Worm (Caenorhabditis elegans) whole organism, L3 larva: ENCODE data around the gene nekl-3.

Experiments used
- R02D3.7 ChIP-seq: fragments of 150-350 bp; optimal IDR thresholded peaks from 2 replicates; lab custom pipeline; 2014; ENCODE audit warnings: missing biosample characterization, missing genetic modification characterization
- ZK546.5 ChIP-seq: sonication (generic microtip); optimal IDR thresholded peaks from 2 replicates; lab custom pipeline; 2017; ENCODE audit warnings: missing biosample characterization, missing genetic modification characterization
- aly-2 ChIP-seq: fragments of 150-350 bp; optimal IDR thresholded peaks from 2 replicates; lab custom pipeline; 2014; ENCODE audit warnings: missing biosample characterization, missing genetic modification characterization
- ceh-16 ChIP-seq: sonication (generic microtip); optimal IDR thresholded peaks from 2 replicates; lab custom pipeline; 2017; ENCODE audit warnings: missing biosample characterization, missing genetic modification characterization
- ceh-28 ChIP-seq: fragments of 150-350 bp; optimal IDR thresholded peaks from 2 replicates; lab custom pipeline; 2014; ENCODE audit warnings: missing biosample characterization, missing genetic modification reagents, missing genetic modification characterization
- ceh-82 ChIP-seq: fragments of 150-350 bp; optimal IDR thresholded peaks from 2 replicates; lab custom pipeline; 2014; ENCODE audit warnings: missing biosample characterization, missing genetic modification characterization
- ceh-9 ChIP-seq: sonication (generic microtip); optimal IDR thresholded peaks from 2 replicates; lab custom pipeline; 2018; ENCODE audit warnings: missing biosample characterization, missing genetic modification characterization
- egl-27 ChIP-seq: sonication (generic microtip); optimal IDR thresholded peaks from 4 replicates; lab custom pipeline; 2017; ENCODE audit warnings: missing biosample characterization, missing genetic modification reagents, missing genetic modification characterization
- egl-5 ChIP-seq: fragments of 150-350 bp; optimal IDR thresholded peaks from 2 replicates; lab custom pipeline; 2017; ENCODE audit warnings: missing biosample characterization, missing genetic modification reagents, missing genetic modification characterization, inconsistent platforms
- elt-1 ChIP-seq: fragments of 150-350 bp; optimal IDR thresholded peaks from 2 replicates; lab custom pipeline; 2014; ENCODE audit warnings: missing biosample characterization, missing genetic modification characterization
- elt-2 ChIP-seq: sonication (generic microtip); optimal IDR thresholded peaks from 2 replicates; lab custom pipeline; 2016; ENCODE audit warnings: missing genetic modification reagents, mild to moderate bottlenecking, missing genetic modification characterization, missing compliant biosample characterization
- fkh-10 ChIP-seq: sonication (generic microtip); optimal IDR thresholded peaks from 2 replicates; lab custom pipeline; 2017; ENCODE audit warnings: missing biosample characterization, missing genetic modification reagents, missing genetic modification characterization
- fkh-2 ChIP-seq: fragments of 150-350 bp; optimal IDR thresholded peaks from 2 replicates; lab custom pipeline; 2014; ENCODE audit warnings: missing biosample characterization, missing genetic modification reagents, missing genetic modification characterization
- fos-1 ChIP-seq: fragments of 150-350 bp; optimal IDR thresholded peaks from 2 replicates; lab custom pipeline; 2014; ENCODE audit warnings: missing biosample characterization, missing genetic modification characterization
- hmg-11 ChIP-seq: sonication (generic microtip); optimal IDR thresholded peaks from 2 replicates; lab custom pipeline; 2016; ENCODE audit warnings: missing genetic modification characterization, missing compliant biosample characterization
- jun-1 ChIP-seq: fragments of 150-350 bp; optimal IDR thresholded peaks from 2 replicates; lab custom pipeline; 2014; ENCODE audit warnings: missing biosample characterization, missing genetic modification reagents, missing genetic modification characterization
- lin-15B ChIP-seq: fragments of 150-350 bp; optimal IDR thresholded peaks from 2 replicates; lab custom pipeline; 2014; ENCODE audit warnings: missing biosample characterization, missing genetic modification characterization
- lin-39 ChIP-seq: fragments of 150-350 bp; optimal IDR thresholded peaks from 2 replicates; lab custom pipeline; 2018; ENCODE audit warnings: missing biosample characterization, missing genetic modification reagents, missing genetic modification characterization
- lsy-12 ChIP-seq: sonication (generic microtip); optimal IDR thresholded peaks from 2 replicates; lab custom pipeline; 2016; ENCODE audit warnings: mild to moderate bottlenecking, missing genetic modification characterization, missing compliant biosample characterization
- mdl-1 ChIP-seq: fragments of 150-350 bp; optimal IDR thresholded peaks from 2 replicates; lab custom pipeline; 2014; ENCODE audit warnings: missing biosample characterization, missing genetic modification characterization
- nfya-1 ChIP-seq: sonication (generic microtip); optimal IDR thresholded peaks from 2 replicates; lab custom pipeline; 2017; ENCODE audit warnings: missing genetic modification characterization, mild to moderate bottlenecking, missing compliant biosample characterization, antibody characterized with exemption, moderate library complexity; ENCODE audit not compliant: insufficient read depth
- nhr-11 ChIP-seq: fragments of 150-350 bp; optimal IDR thresholded peaks from 2 replicates; lab custom pipeline; 2014; ENCODE audit warnings: missing biosample characterization, missing genetic modification characterization
- nhr-12 ChIP-seq: fragments of 150-350 bp; optimal IDR thresholded peaks from 2 replicates; lab custom pipeline; 2014; ENCODE audit warnings: missing biosample characterization, missing genetic modification characterization
- nhr-237 ChIP-seq: fragments of 150-350 bp; optimal IDR thresholded peaks from 2 replicates; lab custom pipeline; 2014; ENCODE audit warnings: missing biosample characterization, missing genetic modification characterization
- nhr-25 ChIP-seq: sonication (generic microtip); optimal IDR thresholded peaks from 2 replicates; lab custom pipeline; 2017; ENCODE audit warnings: missing biosample characterization, missing genetic modification characterization
- nhr-28 ChIP-seq: fragments of 150-350 bp; optimal IDR thresholded peaks from 2 replicates; lab custom pipeline; 2014; ENCODE audit warnings: missing biosample characterization, missing genetic modification characterization
- nhr-43 ChIP-seq: sonication (generic microtip); optimal IDR thresholded peaks from 2 replicates; lab custom pipeline; 2016; ENCODE audit warnings: mild to moderate bottlenecking, missing genetic modification characterization, missing compliant biosample characterization; ENCODE audit not compliant: poor library complexity, severe bottlenecking
- nhr-67 ChIP-seq: fragments of 150-350 bp; optimal IDR thresholded peaks from 2 replicates; lab custom pipeline; 2014; ENCODE audit warnings: missing biosample characterization, missing genetic modification characterization
- nhr-76 ChIP-seq: fragments of 150-350 bp; sonication (generic microtip); optimal IDR thresholded peaks from 5 replicates; lab custom pipeline; 2014; ENCODE audit warnings: missing biosample characterization, missing genetic modification characterization
- pha-4 ChIP-seq: fragments of 150-350 bp; optimal IDR thresholded peaks from 2 replicates; lab custom pipeline; 2014; ENCODE audit warnings: missing biosample characterization, missing genetic modification reagents, missing genetic modification characterization
- pqm-1 ChIP-seq: fragments of 150-350 bp; optimal IDR thresholded peaks from 2 replicates; lab custom pipeline; 2017; ENCODE audit warnings: missing biosample characterization, missing genetic modification characterization, inconsistent platforms
- skn-1 ChIP-seq: fragments of 150-350 bp; optimal IDR thresholded peaks from 2 replicates; lab custom pipeline; 2014; ENCODE audit warnings: missing biosample characterization, missing genetic modification characterization
- tbx-2 ChIP-seq: sonication (generic microtip); optimal IDR thresholded peaks from 2 replicates; lab custom pipeline; 2016; ENCODE audit warnings: mild to moderate bottlenecking, missing genetic modification characterization, missing compliant biosample characterization
- unc-39 ChIP-seq: sonication (generic microtip); optimal IDR thresholded peaks from 4 replicates; lab custom pipeline; 2017; ENCODE audit warnings: missing biosample characterization, missing genetic modification characterization
- unc-62 ChIP-seq: fragments of 150-350 bp; sonication (generic microtip); optimal IDR thresholded peaks from 4 replicates; lab custom pipeline; 2014; ENCODE audit warnings: missing biosample characterization, missing genetic modification reagents, missing genetic modification characterization
- zag-1 ChIP-seq: fragments of 150-350 bp; optimal IDR thresholded peaks from 2 replicates; lab custom pipeline; 2014; ENCODE audit warnings: missing biosample characterization, missing genetic modification characterization
- ztf-11 ChIP-seq: fragments of 150-350 bp; optimal IDR thresholded peaks from 2 replicates; lab custom pipeline; 2014; ENCODE audit warnings: missing biosample characterization, missing genetic modification characterization
- ztf-4 ChIP-seq: fragments of 150-350 bp; optimal IDR thresholded peaks from 2 replicates; lab custom pipeline; 2014; ENCODE audit warnings: missing biosample characterization, missing genetic modification characterization

nekl-3 gene

ce11 chrX:12415832-12416231 is 24.6 kb upstream of the nekl-3 start:
- TF ChIP-seq lin-39 (tag; lab: Kevin White, UChicago) (peak; percentile 12), elt-1 (tag; lab: Kevin White, UChicago) (no peak), pha-4 (tag; lab: Kevin White, UChicago) (no peak), nfya-1 (tag; lab: Kevin White, UChicago) (peak; percentile 7)

DNA sequence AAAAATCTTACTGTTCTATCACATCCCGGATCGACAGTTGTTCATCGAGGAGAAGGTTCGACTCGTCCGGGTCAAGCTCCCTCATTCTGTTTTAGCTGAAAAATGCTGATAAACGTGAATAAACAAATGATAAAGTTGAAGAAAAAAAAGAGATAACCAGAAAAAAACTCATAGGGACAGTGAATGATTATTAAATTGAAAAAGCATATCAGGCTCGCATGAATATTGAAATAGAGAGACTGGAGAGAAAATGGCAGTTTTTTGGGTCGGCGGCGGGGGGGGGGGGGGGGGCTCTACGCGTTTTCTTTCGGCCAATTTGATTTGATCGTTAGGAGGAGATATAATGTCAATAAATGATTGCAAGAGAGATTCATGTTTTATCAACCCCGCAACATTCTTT is 22.7 kb upstream of the nekl-3 start, which contains the start of gene lin-2:
TSS of gene lin-2 (minus strand) at position 101 of the 400 bp plus-strand sequence.
- TF ChIP-seq nhr-67 (tag; lab: Kevin White, UChicago) (no peak), elt-2 (tag; lab: Kevin White, UChicago) (peak; percentile 37), nhr-12 (tag; lab: Kevin White, UChicago) (no peak)
- TF ChIP-seq, all 47 proteins: peak for 1

- TF ChIP-seq R02D3.7: no peak
- TF ChIP-seq lin-15B (tag; lab: Kevin White, UChicago): no peak
- peak; percentile 32 for TF ChIP-seq nfya-1 (tag; lab: Kevin White, UChicago)
- TF ChIP-seq fkh-10 (GFP tag; lab: Kevin White, UChicago): peak; percentile 77
Observed at ce11 chrX:12407297-12407696, 16.0 kb upstream of the nekl-3 start.

ce11 chrX:12406592-12406991 is 15.3 kb upstream of the nekl-3 start:
- TF ChIP-seq lsy-12 (tag; lab: Kevin White, UChicago): no peak

- TF ChIP-seq lin-39 (tag; lab: Kevin White, UChicago) (peak; percentile 61), nfya-1 (tag; lab: Kevin White, UChicago) (peak; percentile 13), unc-39 (tag; lab: Kevin White, UChicago) (no peak)
Observed at ce11 chrX:12406037-12406436, 14.8 kb upstream of the nekl-3 start.

DNA sequence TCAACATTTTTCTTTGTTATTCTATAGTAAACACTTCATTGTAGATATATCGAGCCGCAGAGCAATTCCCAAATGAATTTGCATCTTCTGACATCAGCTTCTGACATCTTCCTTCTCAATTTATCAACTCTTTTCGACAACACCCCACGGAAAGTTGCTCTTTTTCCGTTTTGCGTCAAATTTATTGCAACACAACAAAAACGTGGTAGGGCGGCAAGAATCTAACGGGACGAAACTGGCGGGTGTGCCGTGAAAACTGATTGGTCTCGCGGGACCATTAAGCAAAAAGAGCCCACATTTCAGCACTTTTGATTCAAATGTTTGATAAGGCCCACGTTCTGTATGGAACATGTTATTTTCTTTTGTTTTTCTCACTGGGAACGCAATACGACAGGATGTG is 13.4 kb upstream of the nekl-3 start:
- TF ChIP-seq nfya-1 (tag; lab: Kevin White, UChicago) (peak; percentile 14), egl-5 (tag; lab: Kevin White, UChicago) (no peak), zag-1 (tag; lab: Kevin White, UChicago) (no peak), lin-39 (tag; lab: Kevin White, UChicago) (peak; percentile 70), elt-1 (tag; lab: Kevin White, UChicago) (peak; percentile 36), unc-62 (GFP tag; lab: Kevin White, UChicago) (peak; percentile 28), ceh-82 (tag; lab: Kevin White, UChicago) (no peak), skn-1 (no peak), ztf-11 (tag; lab: Kevin White, UChicago) (no peak)

DNA sequence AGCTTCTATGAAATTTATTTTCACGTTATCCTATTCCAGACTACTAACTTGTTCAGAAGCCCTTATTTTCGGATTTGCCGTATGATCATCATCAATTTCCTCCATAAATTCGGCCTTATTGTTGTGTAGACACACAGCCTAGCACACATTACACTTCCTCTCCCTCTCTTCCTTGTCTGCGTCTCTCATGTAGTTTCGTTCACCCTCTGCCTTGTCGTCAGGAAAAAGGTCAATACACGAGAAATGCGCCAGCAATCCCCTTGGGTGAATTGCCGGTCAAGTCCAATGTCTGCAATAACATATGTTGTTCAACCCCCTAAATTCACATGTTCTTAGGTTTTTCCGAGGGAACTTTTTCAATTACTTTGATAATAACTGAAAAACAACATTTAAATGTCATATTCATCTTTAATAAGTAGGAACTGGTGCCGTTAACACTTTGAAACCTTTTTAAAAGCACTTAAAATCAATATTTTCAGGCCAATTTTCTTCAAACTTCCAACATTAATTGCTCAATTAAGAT is 2.6 kb upstream of the nekl-3 start, which contains the start of gene F17E5.2:
TSS of gene F17E5.2 (plus strand) at position 473 of the 523 bp plus-strand sequence.
- TF ChIP-seq zag-1 (tag; lab: Kevin White, UChicago) (no peak), ztf-4 (tag; lab: Kevin White, UChicago) (peak; percentile 30), ZK546.5 (tag; lab: Kevin White, UChicago) (no peak), fkh-2 (tag; lab: Kevin White, UChicago) (no peak), aly-2 (tag; lab: Kevin White, UChicago) (no peak), nhr-76 (peak; percentile 14), R02D3.7 (peak; percentile 59), ztf-11 (tag; lab: Kevin White, UChicago) (no peak), nhr-11 (tag; lab: Kevin White, UChicago) (peak; percentile 77), fos-1 (tag; lab: Kevin White, UChicago) (no peak), pha-4 (tag; lab: Kevin White, UChicago) (peak; percentile 97), jun-1 (tag; lab: Kevin White, UChicago) (peak; percentile 85), hmg-11 (tag; lab: Kevin White, UChicago) (peak; percentile 96), nhr-28 (tag; lab: Kevin White, UChicago) (no peak), elt-2 (tag; lab: Kevin White, UChicago) (peak; percentile 77), mdl-1 (tag; lab: Kevin White, UChicago) (no peak), lsy-12 (tag; lab: Kevin White, UChicago) (peak; percentile 86), ceh-9 (no peak), nhr-237 (no peak), pqm-1 (peak; percentile 65), lin-39 (tag; lab: Kevin White, UChicago) (peak; percentile 97), lin-15B (tag; lab: Kevin White, UChicago) (peak; percentile 80), ceh-16 (tag; lab: Kevin White, UChicago) (no peak), tbx-2 (tag; lab: Kevin White, UChicago) (peak; percentile 91), nhr-43 (tag; lab: Kevin White, UChicago) (peak; percentile 87), ceh-82 (tag; lab: Kevin White, UChicago) (peak; percentile 75), ceh-28 (tag; lab: Kevin White, UChicago) (peak; percentile 86), nhr-25 (tag; lab: Kevin White, UChicago) (peak; percentile 99), unc-62 (GFP tag; lab: Kevin White, UChicago) (peak; percentile 20), skn-1 (peak; percentile 79), egl-27 (tag; lab: Kevin White, UChicago) (peak; percentile 59), unc-39 (tag; lab: Kevin White, UChicago) (no peak)
